Worm (Caenorhabditis elegans): ENCODE data around the gene Y102A5C.4.

ce11 chrV:16958975-16959374 lies 36.9 kb downstream of the Y102A5C.4 start:
- TF ChIP-seq grh-1 (GFP tag; IDR thresholded peaks at IDR 0.05) (no peak), jun-1 (tag; optimal IDR thresholded peaks at IDR 0.05) (no peak), egl-27 (tag; optimal IDR thresholded peaks at IDR 0.05) (no peak), nhr-85 (tag) (no peak), ceh-82 (tag; optimal IDR thresholded peaks at IDR 0.05) (no peak), nhr-77 (tag; optimal IDR thresholded peaks at IDR 0.05) (no peak), lir-3 (tag; optimal IDR thresholded peaks at IDR 0.05; ENCODE audit: poor library complexity) (no peak), unc-130 (tag; optimal IDR thresholded peaks at IDR 0.05) (no peak), pqm-1 (tag; optimal IDR thresholded peaks at IDR 0.05) (no peak)
